Fruit fly (Drosophila melanogaster) whole organism, embryonic: ENCODE measurements around the gene CG14961.

Source experiments
- Ada2b ChIP-seq: fragments of 200-800 bp; sonication (Bioruptor generic); IDR thresholded peaks from 2 replicates; pipeline ENCODE4 v1.3.6; 2022; ENCODE audit warnings: missing biosample characterization, missing genetic modification characterization
- C15 ChIP-seq: fragments of 200-800 bp; sonication (Bioruptor generic); IDR thresholded peaks from 3 replicates; pipeline ENCODE4 v1.3.6; 2022; ENCODE audit warnings: missing biosample characterization, missing genetic modification characterization
- CG10267 ChIP-seq: fragments of 200-800 bp; sonication (Bioruptor generic); optimal IDR thresholded peaks from 2 replicates; lab custom pipeline; 2018; ENCODE audit warnings: missing biosample characterization, mild to moderate bottlenecking, missing genetic modification characterization, moderate library complexity
- CG1233 ChIP-seq: fragments of 200-800 bp; sonication (Bioruptor generic); optimal IDR thresholded peaks from 4 replicates; lab custom pipeline; 2018; ENCODE audit warnings: missing biosample characterization, mild to moderate bottlenecking, missing genetic modification characterization
- CG13424 ChIP-seq: fragments of 200-800 bp; sonication (Bioruptor generic); optimal IDR thresholded peaks from 2 replicates; lab custom pipeline; 2019; ENCODE audit warnings: missing biosample characterization, mild to moderate bottlenecking, missing genetic modification characterization, moderate library complexity
- CG14014 ChIP-seq: fragments of 200-800 bp; sonication (Bioruptor generic); IDR thresholded peaks from 2 replicates; pipeline ENCODE4 v1.3.6; 2022; ENCODE audit warnings: missing biosample characterization, missing genetic modification characterization
- CG16779 ChIP-seq: fragments of 200-800 bp; sonication (Bioruptor generic); IDR thresholded peaks from 2 replicates; pipeline ENCODE4 v1.3.6; 2022; ENCODE audit warnings: missing biosample characterization, missing genetic modification characterization
- CG17568 ChIP-seq: fragments of 200-800 bp; sonication (Bioruptor generic); optimal IDR thresholded peaks from 2 replicates; lab custom pipeline; 2018; ENCODE audit warnings: missing biosample characterization, mild to moderate bottlenecking, missing genetic modification characterization, moderate library complexity
- CG1792 ChIP-seq: fragments of 200-800 bp; sonication (Bioruptor generic); optimal IDR thresholded peaks from 2 replicates; lab custom pipeline; 2016; ENCODE audit warnings: missing biosample characterization, missing genetic modification characterization
- CG18764 ChIP-seq: fragments of 200-800 bp; sonication (Bioruptor generic); optimal IDR thresholded peaks from 3 replicates; lab custom pipeline; 2016; ENCODE audit warnings: missing biosample characterization, missing genetic modification characterization
- CG2678 ChIP-seq: fragments of 200-800 bp; sonication (Bioruptor generic); optimal IDR thresholded peaks from 3 replicates; lab custom pipeline; 2019; ENCODE audit warnings: missing biosample characterization, mild to moderate bottlenecking, missing genetic modification characterization, moderate library complexity
- CG32767 ChIP-seq: fragments of 200-800 bp; sonication (Bioruptor generic); IDR thresholded peaks from 2 replicates; pipeline ENCODE4 v1.3.6; 2022; ENCODE audit warnings: missing biosample characterization, missing genetic modification characterization
- CG34422 ChIP-seq: fragments of 200-800 bp; sonication (Bioruptor generic); IDR thresholded peaks from 3 replicates; pipeline ENCODE4 v1.3.6; 2022; ENCODE audit warnings: missing biosample characterization, missing genetic modification characterization
- CG7556 ChIP-seq: fragments of 200-800 bp; sonication (Bioruptor generic); optimal IDR thresholded peaks from 2 replicates; lab custom pipeline; 2017; ENCODE audit warnings: missing biosample characterization, mild to moderate bottlenecking, missing genetic modification characterization
- CG7786 ChIP-seq: fragments of 200-800 bp; sonication (Bioruptor generic); optimal IDR thresholded peaks from 2 replicates; lab custom pipeline; 2016; ENCODE audit warnings: missing biosample characterization, missing genetic modification characterization
- CG9817 ChIP-seq: fragments of 200-800 bp; sonication (Bioruptor generic); optimal IDR thresholded peaks from 2 replicates; lab custom pipeline; 2018; ENCODE audit warnings: missing biosample characterization, mild to moderate bottlenecking, missing genetic modification characterization, moderate library complexity
- CoRest ChIP-seq: fragments of 200-800 bp; sonication (Bioruptor generic); optimal IDR thresholded peaks from 3 replicates; lab custom pipeline; 2018; ENCODE audit warnings: missing biosample characterization, mild to moderate bottlenecking, missing genetic modification characterization, moderate library complexity
- D19A ChIP-seq: fragments of 200-800 bp; optimal IDR thresholded peaks from 3 replicates; lab custom pipeline; 2019; ENCODE audit warnings: missing biosample characterization, mild to moderate bottlenecking, missing genetic modification characterization, moderate library complexity
- Dbx ChIP-seq: fragments of 200-800 bp; sonication (Bioruptor generic); IDR thresholded peaks from 3 replicates; pipeline ENCODE4 v1.3.6; 2022; ENCODE audit warnings: missing biosample characterization, missing genetic modification characterization
- GATAe ChIP-seq: fragments of 200-800 bp; sonication (Bioruptor generic); conservative IDR thresholded peaks from 2 replicates; pipeline ENCODE4 v1.3.6; 2022; ENCODE audit warnings: missing biosample characterization, missing genetic modification characterization
- HHEX ChIP-seq: fragments of 200-800 bp; sonication (Bioruptor generic); optimal IDR thresholded peaks from 3 replicates; lab custom pipeline; 2017; ENCODE audit warnings: missing biosample characterization, mild to moderate bottlenecking, missing genetic modification characterization, missing genetic modification reagents
- Nf-YB ChIP-seq: fragments of 200-800 bp; sonication (Bioruptor generic); optimal IDR thresholded peaks from 3 replicates; lab custom pipeline; 2019; ENCODE audit warnings: missing biosample characterization, mild to moderate bottlenecking, missing genetic modification characterization, moderate library complexity
- Pdp1 ChIP-seq, 2 experiments: fragments of 200-800 bp; sonication (Bioruptor generic); optimal IDR thresholded peaks; 3 replicates each; lab custom pipeline; 2016; ENCODE audit warnings: missing biosample characterization in 2 of 2, missing genetic modification characterization in 2 of 2, mild to moderate bottlenecking in 1 of 2, moderate library complexity in 1 of 2
- Six4 ChIP-seq: fragments of 200-800 bp; sonication (Bioruptor generic); optimal IDR thresholded peaks from 2 replicates; lab custom pipeline; 2016; ENCODE audit warnings: missing biosample characterization, missing genetic modification characterization
- Sry-β ChIP-seq: fragments of 200-800 bp; sonication (Bioruptor generic); optimal IDR thresholded peaks from 2 replicates; lab custom pipeline; 2018; ENCODE audit warnings: missing biosample characterization, mild to moderate bottlenecking, missing genetic modification characterization, moderate library complexity
- Stat92E ChIP-seq, 3 experiments: fragments of >200 bp in 2 of 3; fragments of 200-800 bp in 1 of 3; sonication (Bioruptor generic) in 1 of 3; optimal IDR thresholded peaks; 2 replicates each; lab custom pipeline; 2017 to 2019; ENCODE audit warnings: missing biosample characterization in 3 of 3, missing genetic modification characterization in 3 of 3, mild to moderate bottlenecking in 1 of 3, moderate library complexity in 1 of 3
- Vsx1 ChIP-seq: fragments of 200-800 bp; sonication (Bioruptor generic); optimal IDR thresholded peaks from 2 replicates; lab custom pipeline; 2017; ENCODE audit warnings: missing biosample characterization, mild to moderate bottlenecking, missing genetic modification characterization, missing genetic modification reagents
- bigmax ChIP-seq: fragments of 200-800 bp; sonication (Bioruptor generic); optimal IDR thresholded peaks from 2 replicates; lab custom pipeline; 2018; ENCODE audit warnings: missing biosample characterization, mild to moderate bottlenecking, missing genetic modification characterization
- chm ChIP-seq: fragments of 200-800 bp; sonication (Bioruptor generic); IDR thresholded peaks from 2 replicates; pipeline ENCODE4 v1.3.6; 2022; ENCODE audit warnings: missing biosample characterization, missing genetic modification characterization
- chn ChIP-seq: fragments of 200-800 bp; sonication (Bioruptor generic); optimal IDR thresholded peaks from 2 replicates; lab custom pipeline; 2016; ENCODE audit warnings: missing biosample characterization, missing genetic modification characterization
- dysf ChIP-seq: fragments of 200-800 bp; sonication (Bioruptor generic); IDR thresholded peaks from 3 replicates; pipeline ENCODE4 v1.3.6; 2022; ENCODE audit warnings: missing biosample characterization, missing genetic modification characterization
- eve ChIP-seq, 2 experiments: fragments of >200 bp; optimal IDR thresholded peaks; 2 replicates each; lab custom pipeline; 2017; ENCODE audit warnings: missing biosample characterization in 2 of 2, missing genetic modification characterization in 2 of 2
- exex ChIP-seq: fragments of 200-800 bp; sonication (Bioruptor generic); optimal IDR thresholded peaks from 4 replicates; lab custom pipeline; 2018; ENCODE audit warnings: missing biosample characterization, mild to moderate bottlenecking, missing genetic modification characterization, moderate library complexity
- fd3F ChIP-seq: fragments of 200-800 bp; sonication (Bioruptor generic); optimal IDR thresholded peaks from 2 replicates; lab custom pipeline; 2018; ENCODE audit warnings: missing biosample characterization, mild to moderate bottlenecking, missing genetic modification characterization, moderate library complexity
- grn ChIP-seq: fragments of 200-800 bp; sonication (Bioruptor generic); optimal IDR thresholded peaks from 3 replicates; lab custom pipeline; 2017; ENCODE audit warnings: missing biosample characterization, missing genetic modification characterization
- her ChIP-seq: fragments of 200-800 bp; sonication (Bioruptor generic); optimal IDR thresholded peaks from 2 replicates; lab custom pipeline; 2016; ENCODE audit warnings: missing biosample characterization, missing genetic modification characterization
- ken ChIP-seq: fragments of 200-800 bp; sonication (Bioruptor generic); IDR thresholded peaks from 3 replicates; pipeline ENCODE4 v1.3.6; 2022; ENCODE audit warnings: missing biosample characterization, missing genetic modification characterization
- lilli ChIP-seq: fragments of 200-800 bp; sonication (Bioruptor generic); optimal IDR thresholded peaks from 3 replicates; lab custom pipeline; 2016; ENCODE audit warnings: missing biosample characterization, missing genetic modification characterization
- onecut ChIP-seq: fragments of 200-800 bp; sonication (Bioruptor generic); IDR thresholded peaks from 2 replicates; pipeline ENCODE4 v1.3.6; 2022; ENCODE audit warnings: missing biosample characterization, missing genetic modification characterization
- peb ChIP-seq: fragments of 200-800 bp; sonication (Bioruptor generic); IDR thresholded peaks from 2 replicates; pipeline ENCODE4 v1.3.6; 2022; ENCODE audit warnings: missing biosample characterization, missing genetic modification characterization
- ranshi ChIP-seq: fragments of 200-800 bp; sonication (Bioruptor generic); IDR thresholded peaks from 2 replicates; pipeline ENCODE4 v1.3.6; 2022; ENCODE audit warnings: missing biosample characterization, missing genetic modification characterization
- sd ChIP-seq: fragments of 200-800 bp; sonication (Bioruptor generic); optimal IDR thresholded peaks from 3 replicates; lab custom pipeline; 2018; ENCODE audit warnings: missing biosample characterization, mild to moderate bottlenecking, missing genetic modification characterization, moderate library complexity
- sens ChIP-seq: fragments of 200-800 bp; sonication (Bioruptor generic); peaks from one replicate; lab custom pipeline; 2016; ENCODE audit warnings: missing biosample characterization, missing genetic modification characterization
- sens-2 ChIP-seq: fragments of 200-800 bp; sonication (Bioruptor generic); IDR thresholded peaks from 2 replicates; pipeline ENCODE4 v1.3.6; 2022; ENCODE audit warnings: missing biosample characterization, missing genetic modification characterization
- shn ChIP-seq: fragments of 200-800 bp; sonication (Bioruptor generic); optimal IDR thresholded peaks from 3 replicates; lab custom pipeline; 2016; ENCODE audit warnings: missing biosample characterization, missing genetic modification characterization
- slbo ChIP-seq: fragments of 200-800 bp; sonication (Bioruptor generic); IDR thresholded peaks from 2 replicates; pipeline ENCODE4 v1.3.6; 2022; ENCODE audit warnings: missing biosample characterization, missing genetic modification characterization
- so ChIP-seq: fragments of 200-800 bp; sonication (Bioruptor generic); IDR thresholded peaks from 3 replicates; pipeline ENCODE4 v1.3.6; 2022; ENCODE audit warnings: missing biosample characterization, missing genetic modification characterization
- ssp ChIP-seq: fragments of 200-800 bp; sonication (Bioruptor generic); IDR thresholded peaks from 2 replicates; pipeline ENCODE4 v1.3.6; 2022; ENCODE audit warnings: missing biosample characterization, missing genetic modification characterization
- wdn ChIP-seq: fragments of 200-800 bp; sonication (Bioruptor generic); IDR thresholded peaks from 2 replicates; pipeline ENCODE4 v1.3.6; 2022; ENCODE audit warnings: missing biosample characterization, missing genetic modification characterization
- yki ChIP-seq: fragments of >200 bp; optimal IDR thresholded peaks from 3 replicates; lab custom pipeline; 2018

The CG14961 gene

DNA sequence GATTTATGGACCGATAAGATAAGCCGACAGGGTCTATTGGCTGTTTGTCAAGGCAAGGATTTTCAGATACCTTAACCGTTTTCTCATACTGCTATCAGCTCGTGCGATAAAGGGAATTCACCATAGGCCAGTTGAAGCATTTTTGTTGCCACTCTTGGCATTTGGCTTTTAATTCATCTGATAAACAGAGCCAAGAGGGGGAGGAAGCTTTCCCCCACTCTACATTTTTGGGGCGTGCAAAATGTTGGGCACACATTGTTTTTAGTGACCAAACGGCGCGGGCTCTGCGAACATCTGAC lies 19.9 kb downstream of the CG14961 start (continued):
- TF ChIP-seq peb (GFP tag; lab: Robert Waterston, UW) (no peak), CG34422 (no peak), chn (no peak), exex (tag; lab: Kevin White, UChicago) (peak; percentile 87), Stat92E (GFP tag; optimal IDR thresholded peaks at IDR 0.05; lab: Kevin White, UChicago) (no peak), yki (no peak), CG7786 (GFP tag; lab: Kevin White, UChicago) (no peak), CG17568 (GFP tag; lab: Kevin White, UChicago) (no peak), CG7556 (GFP tag; lab: Kevin White, UChicago) (no peak), GATAe (peak; percentile 72)
- TF ChIP-seq, all 482 proteins: peak for 10

DNA sequence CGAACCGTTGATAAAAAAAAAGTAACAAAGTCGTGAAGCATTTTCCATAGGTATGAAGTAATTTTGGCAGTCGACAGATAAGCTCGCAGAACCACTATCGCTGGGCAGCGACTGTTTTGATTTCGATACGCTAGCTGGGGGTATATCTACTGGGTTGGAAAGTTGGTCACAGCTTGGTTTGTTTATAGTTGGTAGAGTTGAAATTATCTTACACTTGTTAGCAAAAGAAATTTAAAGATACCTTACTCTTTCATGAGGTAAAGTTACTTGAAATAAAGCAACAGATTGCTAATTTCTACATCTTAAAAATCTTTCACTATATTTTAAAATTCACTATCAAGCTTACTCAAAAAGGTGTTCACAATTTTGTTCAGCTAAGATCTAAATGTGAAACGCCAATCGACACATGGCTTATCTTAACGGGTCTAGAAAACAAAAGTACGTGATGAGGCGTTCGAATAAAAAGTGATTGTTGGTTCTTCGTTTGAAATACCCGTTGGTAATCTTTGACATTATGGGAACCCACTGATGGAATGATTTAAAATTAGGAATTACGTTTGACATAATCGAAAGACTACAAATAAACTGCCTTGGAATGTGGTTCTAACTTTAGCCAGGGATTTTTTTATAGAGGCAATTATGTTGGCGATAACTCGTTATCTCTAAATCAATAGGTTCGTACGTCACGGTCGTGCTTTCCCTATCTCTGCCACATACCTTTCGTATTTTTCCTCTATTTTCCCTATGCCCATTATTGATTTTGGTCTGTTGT lies 20.9 kb downstream of the CG14961 start:
- no peak for TF ChIP-seq ranshi (GFP tag; lab: Robert Waterston, UW)
- no peak for TF ChIP-seq CG16779 (GFP tag; lab: Robert Waterston, UW)
- TF ChIP-seq eve (GFP tag; optimal IDR thresholded peaks at IDR 0.05; lab: Kevin White, UChicago), result no peak
- TF ChIP-seq Vsx1 (GFP tag; lab: Kevin White, UChicago), result peak; percentile 62
- TF ChIP-seq Nf-YB (GFP tag; lab: Kevin White, UChicago), result no peak
- no peak for TF ChIP-seq fd3F
- TF ChIP-seq sens, result no peak
- no peak for TF ChIP-seq CG32767 (GFP tag; lab: Robert Waterston, UW)
- TF ChIP-seq Ada2b (GFP tag; lab: Robert Waterston, UW), result no peak
- peak; percentile 50; the same call in 1 of the 2 replicates for TF ChIP-seq sens-2 (GFP tag; lab: Robert Waterston, UW)
- peak; percentile 34; the same call in 2 of the 3 replicates for TF ChIP-seq dysf (GFP tag; lab: Robert Waterston, UW)
- TF ChIP-seq grn (GFP tag; lab: Kevin White, UChicago), result peak; percentile 72
- 0 out of 3 replicates have a peak, but pooled peaks have one; percentile 28 for TF ChIP-seq Dbx
- no peak for TF ChIP-seq C15 (GFP tag; lab: Robert Waterston, UW)
- no peak for TF ChIP-seq so (GFP tag; lab: Robert Waterston, UW)
- peak; percentile 27; the same call in 1 of the 2 replicates for TF ChIP-seq onecut
- peak; percentile 50 for TF ChIP-seq CG2678 (tag; lab: Kevin White, UChicago)
- 0 out of 3 replicates have a peak, but pooled peaks have one; percentile 38 for TF ChIP-seq ken
- peak; percentile 95 for TF ChIP-seq sd (tag; lab: Kevin White, UChicago)
- TF ChIP-seq shn (GFP tag; lab: Kevin White, UChicago), result peak; percentile 21
- peak; percentile 11 for TF ChIP-seq CG9817 (tag; lab: Kevin White, UChicago)
- TF ChIP-seq chm (GFP tag; lab: Robert Waterston, UW), result no peak
- no peak for TF ChIP-seq her
- TF ChIP-seq CG18764 (GFP tag; lab: Kevin White, UChicago), result no peak
- no peak for TF ChIP-seq Sry-β (GFP tag; lab: Kevin White, UChicago)
- peak; percentile 71 for TF ChIP-seq D19A (tag; lab: Kevin White, UChicago)
- peak; percentile 24 for TF ChIP-seq CG13424
- no peak for TF ChIP-seq bigmax (GFP tag; lab: Kevin White, UChicago)
- 0 out of 2 replicates have a peak, but pooled peaks have one; percentile 9 for TF ChIP-seq wdn (GFP tag; lab: Robert Waterston, UW)
- 0 out of 2 replicates have a peak, but pooled peaks have one; percentile 26 for TF ChIP-seq slbo (GFP tag; lab: Robert Waterston, UW)
- TF ChIP-seq Pdp1 (GFP tag; optimal IDR thresholded peaks at IDR 0.05; lab: Kevin White, UChicago), result peak in 1 of 2 experiments; percentile 43
- TF ChIP-seq lilli, result peak; percentile 11
- TF ChIP-seq ssp (GFP tag; lab: Robert Waterston, UW), result no peak
- TF ChIP-seq CG10267, result no peak
- peak; percentile 1 for TF ChIP-seq CG1233
- TF ChIP-seq HHEX (GFP tag; lab: Kevin White, UChicago), result peak; percentile 31
- TF ChIP-seq Six4 (GFP tag; lab: Kevin White, UChicago), result no peak
- 0 out of 2 replicates have a peak, but pooled peaks have one; percentile 14 for TF ChIP-seq CG14014 (GFP tag; lab: Robert Waterston, UW)
- no peak for TF ChIP-seq CG1792 (GFP tag; lab: Kevin White, UChicago)
- peak; percentile 12 for TF ChIP-seq CoRest
